Worm (Caenorhabditis elegans): ENCODE data around the gene atn-1.

atn-1 gene

ce11 chrV:12503494-12503893 is 25.3 kb downstream of the atn-1 start, which contains the start of gene T28H10.1:
Gene T28H10.1 (plus strand): TSS chrV:12503794.
- no peak for TF ChIP-seq C34F6.9 (tag; optimal IDR thresholded peaks at IDR 0.05)
- no peak for TF ChIP-seq nhr-6 (tag; optimal IDR thresholded peaks at IDR 0.05)
- TF ChIP-seq lsy-2 (tag; optimal IDR thresholded peaks at IDR 0.05) = no peak
- TF ChIP-seq ceh-82 (tag; optimal IDR thresholded peaks at IDR 0.05) = no peak
- TF ChIP-seq alr-1 (tag; optimal IDR thresholded peaks at IDR 0.05) = no peak
- no peak for TF ChIP-seq unc-39 (tag; optimal IDR thresholded peaks at IDR 0.05)
- TF ChIP-seq sem-4 (tag; optimal IDR thresholded peaks at IDR 0.05) = no peak
- no peak for TF ChIP-seq fos-1 (tag; optimal IDR thresholded peaks at IDR 0.05)
- TF ChIP-seq ztf-11 (tag; optimal IDR thresholded peaks at IDR 0.05) = no peak
- no peak for TF ChIP-seq unc-62 (GFP tag; optimal IDR thresholded peaks at IDR 0.05)
- TF ChIP-seq ceh-16 (tag; optimal IDR thresholded peaks at IDR 0.05) = no peak
- TF ChIP-seq nhr-77 (tag; optimal IDR thresholded peaks at IDR 0.05) = no peak
- no peak for TF ChIP-seq crh-2 (tag; optimal IDR thresholded peaks at IDR 0.05)

ce11 chrV:12505730-12506129 is 27.5 kb downstream of the atn-1 start:
- TF ChIP-seq mbf-1 (tag; optimal IDR thresholded peaks at IDR 0.05) (no peak), sma-3 (GFP tag; optimal IDR thresholded peaks at IDR 0.05) (no peak), nhr-12 (tag; optimal IDR thresholded peaks at IDR 0.05) (no peak), crh-2 (tag; optimal IDR thresholded peaks at IDR 0.05) (no peak)

- TF ChIP-seq mbf-1 (tag; optimal IDR thresholded peaks at IDR 0.05) = no peak
- no peak for TF ChIP-seq peb-1 (tag; optimal IDR thresholded peaks at IDR 0.05)
- no peak for TF ChIP-seq skn-1 (tag; optimal IDR thresholded peaks at IDR 0.05)
- no peak for TF ChIP-seq ztf-1 (GFP tag; conservative IDR thresholded peaks at IDR 0.05)
- TF ChIP-seq unc-39 (tag; optimal IDR thresholded peaks at IDR 0.05) = no peak
- TF ChIP-seq egl-27 (tag; optimal IDR thresholded peaks at IDR 0.05) = no peak
- TF ChIP-seq R02D3.7 (tag; optimal IDR thresholded peaks at IDR 0.05) = no peak
- TF ChIP-seq elt-3 (tag; optimal IDR thresholded peaks at IDR 0.05) = no peak
- TF ChIP-seq ztf-11 (tag; optimal IDR thresholded peaks at IDR 0.05) = no peak
- no peak for TF ChIP-seq snpc-4 (tag; optimal IDR thresholded peaks at IDR 0.05)
- no peak for TF ChIP-seq fos-1 (tag; optimal IDR thresholded peaks at IDR 0.05)
These were observed 28.0 kb downstream of the atn-1 start, which contains the start of gene nlp-46 for ce11 chrV:12506185-12506584. Gene nlp-46 (minus strand): TSS chrV:12506285.

ce11 chrV:12509922-12510582 is 31.8 kb downstream of the atn-1 start:
- peak; percentile 12 for TF ChIP-seq Y55F3AM.14 (GFP tag; optimal IDR thresholded peaks at IDR 0.05)

ce11 chrV:12511946-12512345 is 33.7 kb downstream of the atn-1 start:
- peak; percentile 9 for TF ChIP-seq fos-1 (tag; optimal IDR thresholded peaks at IDR 0.05)
- TF ChIP-seq dmd-4 (tag; optimal IDR thresholded peaks at IDR 0.05) = no peak
- peak; percentile 56 for TF ChIP-seq sma-9 (GFP tag; optimal IDR thresholded peaks at IDR 0.05)
- TF ChIP-seq sma-9 (tag; optimal IDR thresholded peaks at IDR 0.05) = no peak

- TF ChIP-seq zag-1 (tag; optimal IDR thresholded peaks at IDR 0.05) (no peak), nhr-10 (tag; optimal IDR thresholded peaks at IDR 0.05) (no peak), nhr-77 (tag; optimal IDR thresholded peaks at IDR 0.05) (no peak), alr-1 (tag; optimal IDR thresholded peaks at IDR 0.05) (no peak), mdl-1 (tag; optimal IDR thresholded peaks at IDR 0.05) (no peak), gmeb-1 (tag; optimal IDR thresholded peaks at IDR 0.05) (peak; percentile 52), snpc-4 (tag; optimal IDR thresholded peaks at IDR 0.05) (no peak), crh-2 (tag; optimal IDR thresholded peaks at IDR 0.05) (peak; percentile 23), ZK546.5 (tag; optimal IDR thresholded peaks at IDR 0.05) (no peak), elt-1 (tag; optimal IDR thresholded peaks at IDR 0.05) (no peak), skn-1 (tag; optimal IDR thresholded peaks at IDR 0.05) (peak; percentile 46), fos-1 (tag; optimal IDR thresholded peaks at IDR 0.05) (peak; percentile 69), lin-11 (tag; optimal IDR thresholded peaks at IDR 0.05) (no peak), nhr-129 (tag; optimal IDR thresholded peaks at IDR 0.05) (peak; percentile 14), nhr-11 (tag; optimal IDR thresholded peaks at IDR 0.05) (no peak), sem-4 (tag; optimal IDR thresholded peaks at IDR 0.05) (no peak), peb-1 (tag; optimal IDR thresholded peaks at IDR 0.05) (no peak), ceh-16 (tag; optimal IDR thresholded peaks at IDR 0.05) (no peak), nhr-25 (tag; optimal IDR thresholded peaks at IDR 0.05) (no peak), mbf-1 (tag; optimal IDR thresholded peaks at IDR 0.05) (no peak), F13H6.1 (tag; optimal IDR thresholded peaks at IDR 0.05) (no peak), sma-9 (GFP tag; optimal IDR thresholded peaks at IDR 0.05) (peak; percentile 53), sma-9 (tag; optimal IDR thresholded peaks at IDR 0.05) (no peak), ama-1 (optimal IDR thresholded peaks at IDR 0.05) (no peak)
These were observed 34.6 kb downstream of the atn-1 start, which contains the start of the genes T28H10.2 and lgmn-1 for ce11 chrV:12512773-12513172. Gene T28H10.2 (minus strand): TSS chrV:12512949. Gene lgmn-1 (plus strand): TSS chrV:12513056.

Measured in whole organism, L2 larva.